Fruit fly (Drosophila melanogaster) whole organism, embryonic: ENCODE data around the gene Acat1.

Source experiments
- CG10274 ChIP-seq: fragments of 200-800 bp; sonication (Bioruptor generic); optimal IDR thresholded peaks from 3 replicates; lab custom pipeline; 2017; ENCODE audit warnings: missing biosample characterization, mild to moderate bottlenecking, missing genetic modification characterization
- CG10462 ChIP-seq: fragments of 200-800 bp; sonication (Bioruptor generic); optimal IDR thresholded peaks from 2 replicates; lab custom pipeline; 2016; ENCODE audit warnings: missing biosample characterization, missing genetic modification characterization
- CG11456 ChIP-seq: fragments of 200-800 bp; sonication (Bioruptor generic); IDR thresholded peaks from 3 replicates; pipeline ENCODE4 v1.3.6; 2022; ENCODE audit warnings: missing biosample characterization, missing genetic modification characterization
- CG12155 ChIP-seq: fragments of 200-800 bp; sonication (Bioruptor generic); optimal IDR thresholded peaks from 3 replicates; lab custom pipeline; 2016; ENCODE audit warnings: missing biosample characterization, missing genetic modification characterization
- CG12744 ChIP-seq: fragments of 200-800 bp; sonication (Bioruptor generic); optimal IDR thresholded peaks from 2 replicates; lab custom pipeline; 2016; ENCODE audit warnings: missing biosample characterization, missing genetic modification characterization
- CG15479 ChIP-seq: fragments of 200-800 bp; sonication (Bioruptor generic); optimal IDR thresholded peaks from 3 replicates; lab custom pipeline; 2019; ENCODE audit warnings: missing biosample characterization, mild to moderate bottlenecking, missing genetic modification characterization, moderate library complexity
- CG15514 ChIP-seq: fragments of 200-800 bp; sonication (Bioruptor generic); optimal IDR thresholded peaks from 3 replicates; lab custom pipeline; 2017; ENCODE audit warnings: missing biosample characterization, missing genetic modification characterization, mild to moderate bottlenecking, moderate library complexity, missing genetic modification reagents
- CG16815 ChIP-seq: fragments of 200-800 bp; sonication (Bioruptor generic); optimal IDR thresholded peaks from 3 replicates; lab custom pipeline; 2017; ENCODE audit warnings: missing biosample characterization, mild to moderate bottlenecking, missing genetic modification characterization
- CG16863 ChIP-seq: fragments of 200-800 bp; sonication (Bioruptor generic); optimal IDR thresholded peaks from 3 replicates; lab custom pipeline; 2016; ENCODE audit warnings: missing biosample characterization, missing genetic modification characterization
- CG17186 ChIP-seq: fragments of 200-800 bp; sonication (Bioruptor generic); optimal IDR thresholded peaks from 3 replicates; lab custom pipeline; 2017; ENCODE audit warnings: missing biosample characterization, missing genetic modification reagents, missing genetic modification characterization
- CG17328 ChIP-seq: fragments of 200-800 bp; sonication (Bioruptor generic); IDR thresholded peaks from 2 replicates; pipeline ENCODE4 v1.3.6; 2022; ENCODE audit warnings: missing biosample characterization, missing genetic modification characterization
- CG17612 ChIP-seq: fragments of 200-800 bp; sonication (Bioruptor generic); IDR thresholded peaks from 2 replicates; pipeline ENCODE4 v1.3.6; 2022; ENCODE audit warnings: missing biosample characterization, missing genetic modification characterization
- CG1792 ChIP-seq: fragments of 200-800 bp; sonication (Bioruptor generic); optimal IDR thresholded peaks from 2 replicates; lab custom pipeline; 2016; ENCODE audit warnings: missing biosample characterization, missing genetic modification characterization
- CG18764 ChIP-seq: fragments of 200-800 bp; sonication (Bioruptor generic); optimal IDR thresholded peaks from 3 replicates; lab custom pipeline; 2016; ENCODE audit warnings: missing biosample characterization, missing genetic modification characterization
- CG2712 ChIP-seq: fragments of 200-800 bp; optimal IDR thresholded peaks from 3 replicates; lab custom pipeline; 2019; ENCODE audit warnings: missing biosample characterization, mild to moderate bottlenecking, missing genetic modification characterization, moderate library complexity
- CG30403 ChIP-seq: fragments of 200-800 bp; sonication (Bioruptor generic); optimal IDR thresholded peaks from 3 replicates; lab custom pipeline; 2016; ENCODE audit warnings: missing biosample characterization, missing genetic modification characterization
- CG3065 ChIP-seq: fragments of 200-800 bp; sonication (Bioruptor generic); optimal IDR thresholded peaks from 2 replicates; lab custom pipeline; 2016; ENCODE audit warnings: missing biosample characterization, missing genetic modification characterization
- CG34224 ChIP-seq: fragments of 200-800 bp; sonication (Bioruptor generic); IDR thresholded peaks from 3 replicates; pipeline ENCODE4 v1.3.6; 2022; ENCODE audit warnings: missing biosample characterization, missing genetic modification characterization; ENCODE audit not compliant: partially characterized antibody
- CG4404 ChIP-seq: fragments of 200-800 bp; sonication (Bioruptor generic); IDR thresholded peaks from 2 replicates; pipeline ENCODE4 v1.3.6; 2022; ENCODE audit warnings: missing biosample characterization, missing genetic modification characterization
- CG6175 ChIP-seq: fragments of 200-800 bp; sonication (Bioruptor generic); IDR thresholded peaks from 3 replicates; pipeline ENCODE4 v1.3.6; 2022; ENCODE audit warnings: missing biosample characterization, missing genetic modification characterization
- CG7987 ChIP-seq: fragments of 200-800 bp; sonication (Bioruptor generic); optimal IDR thresholded peaks from 2 replicates; lab custom pipeline; 2018; ENCODE audit warnings: missing biosample characterization, mild to moderate bottlenecking, missing genetic modification characterization, moderate library complexity
- CG8359 ChIP-seq: fragments of 200-800 bp; sonication (Bioruptor generic); optimal IDR thresholded peaks from 2 replicates; lab custom pipeline; 2017; ENCODE audit warnings: missing biosample characterization, mild to moderate bottlenecking, missing genetic modification characterization, borderline replicate concordance
- CG9609 ChIP-seq: fragments of 200-800 bp; sonication (Bioruptor generic); optimal IDR thresholded peaks from 3 replicates; lab custom pipeline; 2016; ENCODE audit warnings: missing biosample characterization, missing genetic modification characterization
- CG9876 ChIP-seq: fragments of 200-800 bp; sonication (Bioruptor generic); optimal IDR thresholded peaks from 2 replicates; lab custom pipeline; 2016; ENCODE audit warnings: missing biosample characterization, missing genetic modification characterization
- Ets65A ChIP-seq: fragments of 200-800 bp; sonication (Bioruptor generic); peaks from one replicate; lab custom pipeline; 2016; ENCODE audit warnings: missing biosample characterization, missing genetic modification characterization
- Fer3 ChIP-seq: fragments of 200-800 bp; sonication (Bioruptor generic); optimal IDR thresholded peaks from 2 replicates; lab custom pipeline; 2018; ENCODE audit warnings: missing biosample characterization, mild to moderate bottlenecking, missing genetic modification characterization, moderate library complexity
- HLH54F ChIP-seq: fragments of 200-800 bp; sonication (Bioruptor generic); optimal IDR thresholded peaks from 3 replicates; lab custom pipeline; 2016; ENCODE audit warnings: missing biosample characterization, missing genetic modification characterization
- Hey ChIP-seq: fragments of 200-800 bp; sonication (Bioruptor generic); optimal IDR thresholded peaks from 3 replicates; lab custom pipeline; 2018; ENCODE audit warnings: missing biosample characterization, mild to moderate bottlenecking, missing genetic modification characterization
- Hr39 ChIP-seq: fragments of >200 bp; optimal IDR thresholded peaks from 2 replicates; lab custom pipeline; 2017
- MBD-R2 ChIP-seq: fragments of 200-800 bp; sonication (Bioruptor generic); IDR thresholded peaks from 2 replicates; pipeline ENCODE4 v1.3.6; 2022; ENCODE audit warnings: missing biosample characterization, missing genetic modification characterization
- MTF-1 ChIP-seq: fragments of 200-800 bp; sonication (Bioruptor generic); optimal IDR thresholded peaks from 2 replicates; lab custom pipeline; 2018; ENCODE audit warnings: missing biosample characterization, mild to moderate bottlenecking, missing genetic modification characterization, borderline replicate concordance
- Opbp ChIP-seq: fragments of 200-800 bp; sonication (Bioruptor generic); IDR thresholded peaks from 3 replicates; pipeline ENCODE4 v1.3.6; 2022; ENCODE audit warnings: missing biosample characterization, missing genetic modification characterization; ENCODE audit not compliant: partially characterized antibody
- Optix ChIP-seq: fragments of 200-800 bp; sonication (Bioruptor generic); IDR thresholded peaks from 3 replicates; pipeline ENCODE4 v1.3.6; 2022; ENCODE audit warnings: missing biosample characterization, missing genetic modification characterization
- Ptx1 ChIP-seq: fragments of 200-800 bp; sonication (Bioruptor generic); IDR thresholded peaks from 2 replicates; pipeline ENCODE4 v1.3.6; 2022; ENCODE audit warnings: missing biosample characterization, missing genetic modification characterization
- Rfx ChIP-seq: fragments of 200-800 bp; sonication (Bioruptor generic); IDR thresholded peaks from 2 replicates; pipeline ENCODE4 v1.3.6; 2022; ENCODE audit warnings: missing biosample characterization, missing genetic modification characterization
- Stat92E ChIP-seq, 3 experiments: fragments of >200 bp in 2 of 3; fragments of 200-800 bp in 1 of 3; sonication (Bioruptor generic) in 1 of 3; optimal IDR thresholded peaks; 2 replicates each; lab custom pipeline; 2017 to 2019; ENCODE audit warnings: missing biosample characterization in 3 of 3, missing genetic modification characterization in 3 of 3, mild to moderate bottlenecking in 1 of 3, moderate library complexity in 1 of 3
- Taf1 ChIP-seq: fragments of 200-800 bp; sonication (Bioruptor generic); IDR thresholded peaks from 2 replicates; pipeline ENCODE4 v1.3.6; 2022; ENCODE audit warnings: missing biosample characterization, missing genetic modification characterization
- bab2 ChIP-seq: fragments of 200-800 bp; sonication (Bioruptor generic); optimal IDR thresholded peaks from 2 replicates; lab custom pipeline; 2016; ENCODE audit warnings: missing biosample characterization, missing genetic modification characterization
- bcd ChIP-seq: fragments of 200-800 bp; sonication (Bioruptor generic); optimal IDR thresholded peaks from 2 replicates; lab custom pipeline; 2017; ENCODE audit warnings: missing biosample characterization, mild to moderate bottlenecking, missing genetic modification characterization
- cato ChIP-seq: fragments of 200-800 bp; sonication (Bioruptor generic); optimal IDR thresholded peaks from 2 replicates; lab custom pipeline; 2016; ENCODE audit warnings: missing biosample characterization, missing genetic modification characterization, borderline replicate concordance
- chif ChIP-seq, 2 experiments: fragments of 200-800 bp; sonication (Bioruptor generic); optimal IDR thresholded peaks; 3 replicates each; lab custom pipeline; 2016; ENCODE audit warnings: missing biosample characterization in 2 of 2, missing genetic modification characterization in 2 of 2
- dimm ChIP-seq: fragments of 200-800 bp; sonication (Bioruptor generic); IDR thresholded peaks from 2 replicates; pipeline ENCODE4 v1.3.6; 2022; ENCODE audit warnings: missing biosample characterization, missing genetic modification characterization
- dmrt99B ChIP-seq: fragments of 200-800 bp; sonication (Bioruptor generic); optimal IDR thresholded peaks from 2 replicates; lab custom pipeline; 2018; ENCODE audit warnings: missing biosample characterization, mild to moderate bottlenecking, missing genetic modification characterization, moderate library complexity
- eve ChIP-seq, 2 experiments: fragments of >200 bp; optimal IDR thresholded peaks; 2 replicates each; lab custom pipeline; 2017; ENCODE audit warnings: missing biosample characterization in 2 of 2, missing genetic modification characterization in 2 of 2
- fd96Cb ChIP-seq: fragments of 200-800 bp; sonication (Bioruptor generic); optimal IDR thresholded peaks from 2 replicates; lab custom pipeline; 2018; ENCODE audit warnings: missing biosample characterization, mild to moderate bottlenecking, missing genetic modification characterization, moderate library complexity
- gce ChIP-seq: fragments of 200-800 bp; sonication (Bioruptor generic); IDR thresholded peaks from 3 replicates; pipeline ENCODE4 v1.3.6; 2022; ENCODE audit warnings: missing biosample characterization, missing genetic modification characterization
- kni ChIP-seq: fragments of 200-800 bp; sonication (Bioruptor generic); optimal IDR thresholded peaks from 3 replicates; lab custom pipeline; 2017; ENCODE audit warnings: mild to moderate bottlenecking, missing biosample characterization, missing genetic modification reagents, missing genetic modification characterization
- pho ChIP-seq: fragments of 200-800 bp; sonication (Bioruptor generic); optimal IDR thresholded peaks from 2 replicates; lab custom pipeline; 2016; ENCODE audit warnings: missing biosample characterization, missing genetic modification characterization
- trh ChIP-seq: fragments of 200-800 bp; sonication (Bioruptor generic); optimal IDR thresholded peaks from 2 replicates; lab custom pipeline; 2016; ENCODE audit warnings: missing biosample characterization, missing genetic modification characterization
- vnd ChIP-seq: fragments of 200-800 bp; sonication (Bioruptor generic); IDR thresholded peaks from 3 replicates; pipeline ENCODE4 v1.3.6; 2022; ENCODE audit warnings: missing biosample characterization, missing genetic modification characterization; ENCODE audit not compliant: partially characterized antibody
- z ChIP-seq: fragments of 200-800 bp; sonication (Bioruptor generic); IDR thresholded peaks from 3 replicates; pipeline ENCODE4 v1.3.6; 2022; ENCODE audit warnings: missing biosample characterization, missing genetic modification characterization

Gene Acat1

DNA sequence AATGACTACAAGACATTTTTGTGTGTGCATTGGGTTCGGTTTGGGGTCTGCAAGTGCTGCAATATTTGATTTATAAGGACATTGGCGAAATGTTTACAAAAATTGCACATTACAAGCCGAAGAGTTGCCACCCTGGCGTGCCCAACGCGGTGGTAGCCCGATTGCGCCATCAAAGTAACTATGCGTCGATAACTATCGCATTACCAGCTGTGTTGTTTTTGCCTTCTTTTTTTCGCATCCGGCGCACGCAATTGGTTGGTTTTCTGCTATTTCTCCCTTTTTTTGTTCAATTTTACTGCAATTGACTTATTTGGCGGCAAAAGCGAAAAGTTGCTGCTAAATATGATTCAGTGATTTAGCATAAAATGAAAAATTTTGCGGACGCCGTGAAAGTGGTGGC lies 46.1 kb upstream of the Acat1 start, which contains the start of gene RpS14b (continued):
- TF ChIP-seq Rfx (GFP tag; lab: Robert Waterston, UW), result peak; percentile 88
- peak; percentile 8 for TF ChIP-seq CG16863 (GFP tag; lab: Kevin White, UChicago)
- no peak for TF ChIP-seq Stat92E (GFP tag; optimal IDR thresholded peaks at IDR 0.05; lab: Kevin White, UChicago)
- TF ChIP-seq CG9609, result peak; percentile 53
- TF ChIP-seq CG10274 (GFP tag; lab: Kevin White, UChicago), result peak; percentile 43
- no peak for TF ChIP-seq CG12744 (GFP tag; lab: Kevin White, UChicago)
- TF ChIP-seq CG9876, result no peak
- peak; percentile 76 for TF ChIP-seq MBD-R2 (GFP tag; lab: Robert Waterston, UW)
- TF ChIP-seq CG3065, result no peak
- peak; percentile 48 for TF ChIP-seq CG30403 (GFP tag; lab: Kevin White, UChicago)
- TF ChIP-seq Opbp (GFP tag; lab: Robert Waterston, UW), result peak; percentile 78
- TF ChIP-seq CG15479 (GFP tag; lab: Kevin White, UChicago), result peak; percentile 81
- no peak for TF ChIP-seq Taf1 (GFP tag; lab: Robert Waterston, UW)
- TF ChIP-seq CG17186 (GFP tag; lab: Kevin White, UChicago), result peak; percentile 90
- no peak for TF ChIP-seq fd96Cb (tag; lab: Kevin White, UChicago)
- TF ChIP-seq gce (GFP tag; lab: Robert Waterston, UW), result peak; percentile 72; the same call in 2 of the 3 replicates
- peak; percentile 76 for TF ChIP-seq bcd (GFP tag; lab: Kevin White, UChicago)
- TF ChIP-seq pho (GFP tag; lab: Kevin White, UChicago), result peak; percentile 53
- TF ChIP-seq dimm (GFP tag; lab: Robert Waterston, UW), result no peak
- TF ChIP-seq Ptx1 (GFP tag; lab: Robert Waterston, UW), result peak; percentile 53
- peak; percentile 80; the same call in 2 of the 3 replicates for TF ChIP-seq CG11456 (GFP tag; lab: Robert Waterston, UW)
- TF ChIP-seq CG4404 (GFP tag; lab: Robert Waterston, UW), result no peak
- no peak for TF ChIP-seq CG16815 (GFP tag; lab: Kevin White, UChicago)
- peak; percentile 10 for TF ChIP-seq dmrt99B (tag; lab: Kevin White, UChicago)
- no peak for TF ChIP-seq CG8359 (GFP tag; lab: Kevin White, UChicago)
- 0 out of 3 replicates have a peak, but pooled peaks have one; percentile 40 for TF ChIP-seq Optix (GFP tag; lab: Robert Waterston, UW)
- TF ChIP-seq CG6175, result peak; percentile 60; the same call in 1 of the 3 replicates
- TF ChIP-seq eve (GFP tag; optimal IDR thresholded peaks at IDR 0.05; lab: Kevin White, UChicago), result no peak
- TF ChIP-seq MTF-1 (GFP tag; lab: Kevin White, UChicago), result peak; percentile 65
- no peak for TF ChIP-seq CG17612 (GFP tag; lab: Robert Waterston, UW)
- peak; percentile 86 for TF ChIP-seq Ets65A
- peak; percentile 66 for TF ChIP-seq vnd
- peak; percentile 5 to 52 for TF ChIP-seq chif (GFP tag; optimal IDR thresholded peaks at IDR 0.05; lab: Kevin White, UChicago)
- peak; percentile 52 for TF ChIP-seq Hey (tag; lab: Kevin White, UChicago)
- TF ChIP-seq trh (GFP tag; lab: Kevin White, UChicago), result no peak
- TF ChIP-seq CG7987, result peak; percentile 79
- no peak for TF ChIP-seq CG12155 (GFP tag; lab: Kevin White, UChicago)
- TF ChIP-seq CG18764 (GFP tag; lab: Kevin White, UChicago), result peak; percentile 31
- peak; percentile 79 for TF ChIP-seq CG17328
- no peak for TF ChIP-seq cato
- peak; percentile 17 for TF ChIP-seq CG2712 (tag; lab: Kevin White, UChicago)
- no peak for TF ChIP-seq Hr39 (lab: Kevin White, UChicago)
- peak; percentile 58 for TF ChIP-seq Fer3 (tag; lab: Kevin White, UChicago)
- TF ChIP-seq CG1792 (GFP tag; lab: Kevin White, UChicago), result peak; percentile 50
- TF ChIP-seq kni (GFP tag; lab: Kevin White, UChicago), result peak; percentile 49
- no peak for TF ChIP-seq z
- peak; percentile 45 for TF ChIP-seq HLH54F
- peak; percentile 79 for TF ChIP-seq CG15514 (GFP tag; lab: Kevin White, UChicago)
- TF ChIP-seq CG34224 (GFP tag; lab: Robert Waterston, UW), result peak; percentile 76
- TF ChIP-seq CG10462, result no peak
- TF ChIP-seq bab2 (GFP tag; lab: Kevin White, UChicago), result peak; percentile 48
